Worm (Caenorhabditis elegans) whole organism, L1 larva: ENCODE measurements around the gene frm-10.

ENCODE experiments used
- F16B12.6 ChIP-seq: fragments of 150-350 bp; optimal IDR thresholded peaks from 2 replicates; lab custom pipeline; 2014; ENCODE audit warnings: missing biosample characterization, missing genetic modification characterization
- Y116A8C.19 ChIP-seq: sonication (generic microtip); optimal IDR thresholded peaks from 2 replicates; lab custom pipeline; 2016; ENCODE audit warnings: missing compliant biosample characterization, missing genetic modification characterization, borderline replicate concordance
- aly-2 ChIP-seq: fragments of 150-350 bp; optimal IDR thresholded peaks from 2 replicates; lab custom pipeline; 2014; ENCODE audit warnings: missing biosample characterization, missing genetic modification characterization
- blmp-1 ChIP-seq: fragments of 150-350 bp; optimal IDR thresholded peaks from 2 replicates; lab custom pipeline; 2014; ENCODE audit warnings: missing biosample characterization, missing genetic modification characterization
- ceh-8 ChIP-seq: fragments of 200-800 bp; sonication (Bioruptor generic); optimal IDR thresholded peaks from 2 replicates; lab custom pipeline; 2018; ENCODE audit warnings: mild to moderate bottlenecking, missing genetic modification characterization, moderate library complexity, missing compliant biosample characterization
- ceh-82 ChIP-seq, 3 experiments: fragments of 150-350 bp in 1 of 3; sonication (generic microtip) in 2 of 3; optimal IDR thresholded peaks; 2 replicates each; lab custom pipeline; 2014 to 2017; ENCODE audit warnings: missing biosample characterization in 3 of 3, missing genetic modification characterization in 3 of 3
- ceh-88 ChIP-seq: fragments of 200-800 bp; sonication (Bioruptor generic); IDR thresholded peaks from 2 replicates; pipeline ENCODE4 v1.3.6; 2022; ENCODE audit warnings: missing genetic modification characterization, missing compliant biosample characterization
- dpl-1 ChIP-seq, 3 experiments: fragments of 150-350 bp in 2 of 3; sonication (generic microtip) in 1 of 3; optimal IDR thresholded peaks; 2 replicates each; lab custom pipeline; 2014 to 2017; ENCODE audit warnings: missing biosample characterization in 3 of 3, missing genetic modification characterization in 3 of 3, missing genetic modification reagents in 3 of 3
- dsc-1 ChIP-seq: sonication (generic microtip); optimal IDR thresholded peaks from 2 replicates; lab custom pipeline; 2016; ENCODE audit warnings: mild to moderate bottlenecking, missing genetic modification characterization, missing compliant biosample characterization
- egl-13 ChIP-seq: sonication (generic microtip); optimal IDR thresholded peaks from 2 replicates; lab custom pipeline; 2016; ENCODE audit warnings: missing genotype, missing genetic modification reagents, missing genetic modification characterization, missing compliant biosample characterization
- egl-27 ChIP-seq, 2 experiments: fragments of 150-350 bp in 1 of 2; sonication (generic microtip); optimal IDR thresholded peaks; 3 replicates each; lab custom pipeline; 2017 to 2018; ENCODE audit warnings: missing biosample characterization in 2 of 2, missing genetic modification characterization in 2 of 2, missing genetic modification reagents in 2 of 2
- elt-3 ChIP-seq, 6 experiments: fragments of 150-350 bp in 1 of 6; sonication (generic microtip); optimal IDR thresholded peaks; 2 replicates each; lab custom pipeline; 2017 to 2018; ENCODE audit warnings: missing biosample characterization in 6 of 6, missing genetic modification characterization in 6 of 6, inconsistent platforms in 1 of 6
- fkh-10 ChIP-seq: sonication (generic microtip); optimal IDR thresholded peaks from 2 replicates; lab custom pipeline; 2017; ENCODE audit warnings: missing biosample characterization, missing genetic modification reagents, missing genetic modification characterization
- fkh-8 ChIP-seq: sonication (generic microtip); optimal IDR thresholded peaks from 2 replicates; lab custom pipeline; 2016; ENCODE audit warnings: mild to moderate bottlenecking, missing genetic modification characterization, missing compliant biosample characterization
- grh-1 ChIP-seq: fragments of 200-800 bp; sonication (Bioruptor generic); IDR thresholded peaks from 2 replicates; pipeline ENCODE4 v1.3.6; 2022; ENCODE audit warnings: missing genetic modification reagents, missing genetic modification characterization, missing compliant biosample characterization
- hlh-4 ChIP-seq: sonication (generic microtip); optimal IDR thresholded peaks from 2 replicates; lab custom pipeline; 2016; ENCODE audit warnings: mild to moderate bottlenecking, missing genetic modification characterization, missing compliant biosample characterization
- irx-1 ChIP-seq: sonication (generic microtip); optimal IDR thresholded peaks from 2 replicates; lab custom pipeline; 2016; ENCODE audit warnings: missing genetic modification characterization, missing compliant biosample characterization
- isw-1 ChIP-seq: fragments of 200-800 bp; sonication (Bioruptor generic); IDR thresholded peaks from 2 replicates; pipeline ENCODE4 v1.3.6; 2022; ENCODE audit warnings: missing genetic modification characterization, missing compliant biosample characterization
- jun-1 ChIP-seq: fragments of 150-350 bp; optimal IDR thresholded peaks from 2 replicates; lab custom pipeline; 2014; ENCODE audit warnings: missing biosample characterization, missing genetic modification reagents, missing genetic modification characterization
- lin-14 ChIP-seq: fragments of 200-800 bp; sonication (Bioruptor generic); optimal IDR thresholded peaks from 2 replicates; lab custom pipeline; 2018; ENCODE audit warnings: mild to moderate bottlenecking, missing genetic modification characterization, moderate library complexity, missing compliant biosample characterization
- lin-35 ChIP-seq, 2 experiments: fragments of 150-350 bp; optimal IDR thresholded peaks; 2 replicates each; lab custom pipeline; 2014; ENCODE audit warnings: missing biosample characterization in 2 of 2, missing genetic modification characterization in 2 of 2, missing genetic modification reagents in 2 of 2
- lin-39 ChIP-seq: fragments of 150-350 bp; optimal IDR thresholded peaks from 2 replicates; lab custom pipeline; 2014; ENCODE audit warnings: missing biosample characterization, missing genetic modification reagents, missing genetic modification characterization
- mab-9 ChIP-seq: fragments of 200-800 bp; sonication (Bioruptor generic); IDR thresholded peaks from 2 replicates; pipeline ENCODE4 v1.3.6; 2022; ENCODE audit warnings: missing genetic modification reagents, missing genetic modification characterization, missing compliant biosample characterization
- mdl-1 ChIP-seq, 2 experiments: fragments of 150-350 bp; optimal IDR thresholded peaks; 2 replicates each; lab custom pipeline; 2014 to 2017; ENCODE audit warnings: missing biosample characterization in 2 of 2, missing genetic modification characterization in 2 of 2, inconsistent platforms in 1 of 2
- mep-1 ChIP-seq: fragments of 150-350 bp; optimal IDR thresholded peaks from 2 replicates; lab custom pipeline; 2014; ENCODE audit warnings: missing biosample characterization, missing genetic modification characterization
- nhr-11 ChIP-seq: fragments of 150-350 bp; optimal IDR thresholded peaks from 2 replicates; lab custom pipeline; 2014; ENCODE audit warnings: missing biosample characterization, missing genetic modification characterization
- nhr-12 ChIP-seq: sonication (generic microtip); optimal IDR thresholded peaks from 2 replicates; lab custom pipeline; 2017; ENCODE audit warnings: missing biosample characterization, missing genetic modification characterization
- nhr-20 ChIP-seq: sonication (generic microtip); optimal IDR thresholded peaks from 2 replicates; lab custom pipeline; 2016; ENCODE audit warnings: mild to moderate bottlenecking, missing genetic modification characterization, missing compliant biosample characterization
- nhr-47 ChIP-seq: sonication (generic microtip); optimal IDR thresholded peaks from 2 replicates; lab custom pipeline; 2016; ENCODE audit warnings: mild to moderate bottlenecking, missing genetic modification characterization, moderate library complexity, missing compliant biosample characterization
- nhr-71 ChIP-seq: sonication (generic microtip); optimal IDR thresholded peaks from 2 replicates; lab custom pipeline; 2016; ENCODE audit warnings: mild to moderate bottlenecking, missing genetic modification characterization, moderate library complexity, missing compliant biosample characterization
- nhr-77 ChIP-seq: fragments of 150-350 bp; optimal IDR thresholded peaks from 2 replicates; lab custom pipeline; 2014; ENCODE audit warnings: missing biosample characterization, missing genetic modification characterization
- nhr-84 ChIP-seq: sonication (generic microtip); optimal IDR thresholded peaks from 2 replicates; lab custom pipeline; 2017; ENCODE audit warnings: missing biosample characterization, missing genetic modification characterization
- nhr-85 ChIP-seq: sonication (generic microtip); peaks from one replicate; lab custom pipeline; 2016; ENCODE audit warnings: missing genetic modification characterization, inconsistent platforms, missing compliant biosample characterization
- nhr-90 ChIP-seq: sonication (generic microtip); optimal IDR thresholded peaks from 2 replicates; lab custom pipeline; 2016; ENCODE audit warnings: mild to moderate bottlenecking, missing genetic modification characterization, missing compliant biosample characterization; ENCODE audit not compliant: poor library complexity
- pag-3 ChIP-seq: sonication (generic microtip); optimal IDR thresholded peaks from 2 replicates; lab custom pipeline; 2017; ENCODE audit warnings: missing genetic modification characterization, mild to moderate bottlenecking, missing compliant biosample characterization, antibody characterized with exemption, borderline replicate concordance; ENCODE audit not compliant: insufficient read depth
- pqm-1 ChIP-seq: sonication (generic microtip); optimal IDR thresholded peaks from 3 replicates; lab custom pipeline; 2017; ENCODE audit warnings: missing biosample characterization, missing genetic modification characterization
- rnt-1 ChIP-seq: sonication (generic microtip); optimal IDR thresholded peaks from 2 replicates; lab custom pipeline; 2016; ENCODE audit warnings: mild to moderate bottlenecking, missing genetic modification characterization, moderate library complexity, missing compliant biosample characterization
- skn-1 ChIP-seq: fragments of 150-350 bp; optimal IDR thresholded peaks from 2 replicates; lab custom pipeline; 2014; ENCODE audit warnings: missing biosample characterization, missing genetic modification characterization
- snpc-4 ChIP-seq: fragments of 150-350 bp; optimal IDR thresholded peaks from 2 replicates; lab custom pipeline; 2014; ENCODE audit warnings: missing biosample characterization, missing genetic modification characterization
- snu-23 ChIP-seq: sonication (generic microtip); optimal IDR thresholded peaks from 2 replicates; lab custom pipeline; 2016; ENCODE audit warnings: missing genetic modification characterization, missing compliant biosample characterization
- sox-4 ChIP-seq: sonication (generic microtip); optimal IDR thresholded peaks from 2 replicates; lab custom pipeline; 2016; ENCODE audit warnings: missing genetic modification characterization, missing compliant biosample characterization
- swsn-7 ChIP-seq: sonication (generic microtip); optimal IDR thresholded peaks from 2 replicates; lab custom pipeline; 2016; ENCODE audit warnings: missing genetic modification characterization, missing compliant biosample characterization
- unc-86 ChIP-seq: sonication (generic microtip); optimal IDR thresholded peaks from 2 replicates; lab custom pipeline; 2016; ENCODE audit warnings: missing genetic modification characterization, missing compliant biosample characterization
- xbp-1 ChIP-seq: sonication (generic microtip); optimal IDR thresholded peaks from 2 replicates; lab custom pipeline; 2016; ENCODE audit warnings: missing genetic modification characterization, missing compliant biosample characterization
- zip-4 ChIP-seq: fragments of 200-800 bp; sonication (Bioruptor generic); optimal IDR thresholded peaks from 2 replicates; lab custom pipeline; 2018; ENCODE audit warnings: mild to moderate bottlenecking, missing genetic modification characterization, moderate library complexity, missing compliant biosample characterization
- ztf-11 ChIP-seq, 2 experiments: sonication (generic microtip); optimal IDR thresholded peaks; 2 replicates each; lab custom pipeline; 2016 to 2017; ENCODE audit warnings: missing genetic modification characterization in 2 of 2, missing biosample characterization in 1 of 2, missing compliant biosample characterization in 1 of 2

Gene frm-10

ce11 chrV:13488297-13488803, 25.3 kb downstream of the frm-10 start (continued):
- TF ChIP-seq pqm-1 (tag; lab: Kevin White, UChicago) (no peak), lin-35 (GFP tag; optimal IDR thresholded peaks at IDR 0.05; lab: Kevin White, UChicago) (no peak), F16B12.6 (tag; lab: Kevin White, UChicago) (no peak), irx-1 (tag; lab: Kevin White, UChicago) (no peak), ceh-8 (no peak), hlh-4 (no peak)

- peak in 2 of 6 experiments; percentile 50 to 69 for TF ChIP-seq elt-3 (tag; optimal IDR thresholded peaks at IDR 0.05; lab: Kevin White, UChicago)
- no peak for TF ChIP-seq snpc-4 (tag; lab: Kevin White, UChicago)
- peak; percentile 29 for TF ChIP-seq nhr-90 (tag; lab: Kevin White, UChicago)
- TF ChIP-seq egl-27 (tag; optimal IDR thresholded peaks at IDR 0.05; lab: Kevin White, UChicago) = no peak
- peak; percentile 2 for TF ChIP-seq mep-1
- no peak for TF ChIP-seq Y116A8C.19 (tag; lab: Kevin White, UChicago)
- TF ChIP-seq nhr-71 (tag; lab: Kevin White, UChicago) = peak; percentile 41
- no peak for TF ChIP-seq pag-3 (tag; lab: Kevin White, UChicago)
- peak; percentile 38 for TF ChIP-seq snu-23 (GFP tag; lab: Kevin White, UChicago)
- no peak for TF ChIP-seq rnt-1 (tag; lab: Kevin White, UChicago)
- TF ChIP-seq nhr-11 (tag; lab: Kevin White, UChicago) = no peak
- TF ChIP-seq nhr-84 = no peak
- TF ChIP-seq nhr-20 = peak; percentile 56
- no peak for TF ChIP-seq skn-1
- TF ChIP-seq nhr-12 (tag; lab: Kevin White, UChicago) = no peak
- peak; percentile 60 for TF ChIP-seq lin-14 (GFP tag; lab: Kevin White, UChicago)
- no peak for TF ChIP-seq sox-4 (tag; lab: Kevin White, UChicago)
- peak; percentile 93 for TF ChIP-seq nhr-85 (tag; lab: Kevin White, UChicago)
- TF ChIP-seq ztf-11 (tag; optimal IDR thresholded peaks at IDR 0.05; lab: Kevin White, UChicago) = no peak
- peak; percentile 96 for TF ChIP-seq blmp-1
- TF ChIP-seq dsc-1 = no peak
- peak; percentile 44 for TF ChIP-seq grh-1 (GFP tag; lab: Robert Waterston, UW)
- TF ChIP-seq isw-1 (GFP tag; lab: Robert Waterston, UW) = no peak
Measured at ce11 chrV:13489830-13490229, 26.8 kb downstream of the frm-10 start, which contains the start of gene T10G3.3. Gene T10G3.3 (minus strand): TSS chrV:13490199.

- no peak for TF ChIP-seq ceh-88 (GFP tag; lab: Robert Waterston, UW)
- no peak for TF ChIP-seq zip-4 (GFP tag; lab: Kevin White, UChicago)
- peak; percentile 55 for TF ChIP-seq xbp-1 (tag; lab: Kevin White, UChicago)
- no peak for TF ChIP-seq nhr-12 (tag; lab: Kevin White, UChicago)
- no peak for TF ChIP-seq egl-27 (tag; optimal IDR thresholded peaks at IDR 0.05; lab: Kevin White, UChicago)
- no peak for TF ChIP-seq egl-13
- peak; percentile 80 for TF ChIP-seq nhr-71 (tag; lab: Kevin White, UChicago)
- TF ChIP-seq unc-86 (tag; lab: Kevin White, UChicago) = no peak
- TF ChIP-seq pag-3 (tag; lab: Kevin White, UChicago) = peak; percentile 32
- TF ChIP-seq mdl-1 (tag; optimal IDR thresholded peaks at IDR 0.05; lab: Kevin White, UChicago) = peak in 1 of 2 experiments; percentile 47
- peak; percentile 92 for TF ChIP-seq nhr-85 (tag; lab: Kevin White, UChicago)
- no peak for TF ChIP-seq lin-39
- TF ChIP-seq irx-1 (tag; lab: Kevin White, UChicago) = peak; percentile 37
- peak; percentile 72 for TF ChIP-seq swsn-7 (tag; lab: Kevin White, UChicago)
- TF ChIP-seq ceh-8 = no peak
- TF ChIP-seq aly-2 (tag; lab: Kevin White, UChicago) = no peak
- no peak for TF ChIP-seq jun-1
- TF ChIP-seq ceh-82 (tag; optimal IDR thresholded peaks at IDR 0.05; lab: Kevin White, UChicago) = peak; percentile 37 to 59 (median 37)
- no peak for TF ChIP-seq fkh-8 (tag; lab: Kevin White, UChicago)
- TF ChIP-seq nhr-77 (tag; lab: Kevin White, UChicago) = peak; percentile 51
- peak; percentile 66 for TF ChIP-seq nhr-90 (tag; lab: Kevin White, UChicago)
- TF ChIP-seq mab-9 (GFP tag; lab: Robert Waterston, UW) = no peak
- no peak for TF ChIP-seq nhr-84
- TF ChIP-seq blmp-1 = peak; percentile 85
- TF ChIP-seq nhr-47 (tag; lab: Kevin White, UChicago) = peak; percentile 69
- peak; percentile 45 for TF ChIP-seq snpc-4 (tag; lab: Kevin White, UChicago)
- no peak for TF ChIP-seq fkh-10 (GFP tag; lab: Kevin White, UChicago)
- TF ChIP-seq dpl-1 (GFP tag; optimal IDR thresholded peaks at IDR 0.05; lab: Kevin White, UChicago) = peak; percentile 56 to 80 (median 73)
- TF ChIP-seq lin-14 (GFP tag; lab: Kevin White, UChicago) = peak; percentile 79
- no peak for TF ChIP-seq nhr-11 (tag; lab: Kevin White, UChicago)
- TF ChIP-seq F16B12.6 (tag; lab: Kevin White, UChicago) = peak; percentile 37
Measured at ce11 chrV:13497322-13497847, 34.4 kb downstream of the frm-10 start, which contains the start of the genes eea-1 and gut-2. Gene eea-1 (minus strand): TSS chrV:13497372. Gene gut-2 (plus strand): TSS chrV:13497690.
